Fruit fly (Drosophila melanogaster): ENCODE results near the gene CG42446.

The CG42446 gene

dm6 chr3R:16338342-16338741 is 21.6 kb downstream of the CG42446 start:
- TF ChIP-seq CG11902 (GFP tag; optimal IDR thresholded peaks at IDR 0.05) = no peak
- TF ChIP-seq Eip78C (GFP tag) = peak; percentile 54
- no peak for TF ChIP-seq vri (GFP tag; optimal IDR thresholded peaks at IDR 0.05)
- no peak for TF ChIP-seq Gug (GFP tag; IDR thresholded peaks at IDR 0.05)
- no peak for TF ChIP-seq Hr4 (GFP tag; optimal IDR thresholded peaks at IDR 0.05)
- TF ChIP-seq spab (GFP tag; optimal IDR thresholded peaks at IDR 0.05) = no peak
- peak; percentile 21 for TF ChIP-seq Eip75B (GFP tag; optimal IDR thresholded peaks at IDR 0.05)
- no peak for TF ChIP-seq achi (GFP tag; optimal IDR thresholded peaks at IDR 0.05)
- no peak for TF ChIP-seq Eip93F (GFP tag; optimal IDR thresholded peaks at IDR 0.05)
- TF ChIP-seq CG4318 (GFP tag; optimal IDR thresholded peaks at IDR 0.05) = no peak
- peak; percentile 25 for TF ChIP-seq fkh (GFP tag; optimal IDR thresholded peaks at IDR 0.05)
- no peak for TF ChIP-seq acj6 (GFP tag; optimal IDR thresholded peaks at IDR 0.05)
- TF ChIP-seq CG32006 (GFP tag; optimal IDR thresholded peaks at IDR 0.05) = no peak
- TF ChIP-seq CG1621 (tag; optimal IDR thresholded peaks at IDR 0.05) = peak; percentile 50
- peak; percentile 10 for TF ChIP-seq esn (GFP tag; optimal IDR thresholded peaks at IDR 0.05)
- no peak for TF ChIP-seq CG6808 (GFP tag; optimal IDR thresholded peaks at IDR 0.05)
- TF ChIP-seq CG34406 (GFP tag; optimal IDR thresholded peaks at IDR 0.05) = no peak
- no peak for TF ChIP-seq CG8119 (GFP tag; IDR thresholded peaks at IDR 0.05)
- TF ChIP-seq CG8632 (GFP tag; optimal IDR thresholded peaks at IDR 0.05) = no peak
- TF ChIP-seq ss (GFP tag; optimal IDR thresholded peaks at IDR 0.05) = peak in 1 of 2 experiments; percentile 56
- TF ChIP-seq fd59A (GFP tag; optimal IDR thresholded peaks at IDR 0.05) = no peak
- TF ChIP-seq CG16779 (tag; optimal IDR thresholded peaks at IDR 0.05) = no peak
- TF ChIP-seq Sox15 (GFP tag; optimal IDR thresholded peaks at IDR 0.05) = no peak
- TF ChIP-seq Sox14 (GFP tag; optimal IDR thresholded peaks at IDR 0.05) = peak; percentile 1
- TF ChIP-seq dsx (GFP tag; optimal IDR thresholded peaks at IDR 0.05; ENCODE audit: poor library complexity, severe bottlenecking) = peak; percentile 30
- TF ChIP-seq CG6276 (GFP tag; optimal IDR thresholded peaks at IDR 0.05) = no peak
- no peak for TF ChIP-seq CG11762 (GFP tag; optimal IDR thresholded peaks at IDR 0.05; ENCODE audit: insufficient read depth)
- 0 out of 3 replicates have a peak, but pooled peaks have one; percentile 21 for TF ChIP-seq CG6163 (GFP tag; IDR thresholded peaks at IDR 0.05)

dm6 chr3R:16337863-16338262 is 22.0 kb downstream of the CG42446 start:
- TF ChIP-seq Eip78C (GFP tag) = peak; percentile 48
- TF ChIP-seq spab (GFP tag; optimal IDR thresholded peaks at IDR 0.05) = no peak

dm6 chr3R:16337053-16337385 is 22.9 kb downstream of the CG42446 start:
- no peak for TF ChIP-seq Sox15 (GFP tag; optimal IDR thresholded peaks at IDR 0.05)
- peak; percentile 40 for TF ChIP-seq Gug (GFP tag; IDR thresholded peaks at IDR 0.05)
- TF ChIP-seq fkh (GFP tag; optimal IDR thresholded peaks at IDR 0.05) = no peak
- 0 out of 3 replicates have a peak, but pooled peaks have one; percentile 49 for TF ChIP-seq eg (GFP tag; IDR thresholded peaks at IDR 0.05)
- TF ChIP-seq Ets21C (GFP tag; optimal IDR thresholded peaks at IDR 0.05) = no peak
- TF ChIP-seq OdsH (GFP tag; optimal IDR thresholded peaks at IDR 0.05) = peak; percentile 66
- no peak for TF ChIP-seq CG6276 (GFP tag; optimal IDR thresholded peaks at IDR 0.05)
- TF ChIP-seq CG15336 (GFP tag; IDR thresholded peaks at IDR 0.05) = peak; percentile 59; the same call in 1 of the 2 replicates
- TF ChIP-seq CG11294 (GFP tag; IDR thresholded peaks at IDR 0.05) = no peak; the same call in 1 of the 2 replicates
- TF ChIP-seq cyc (GFP tag; optimal IDR thresholded peaks at IDR 0.05) = peak; percentile 12
- TF ChIP-seq svp (GFP tag) = peak; percentile 76
- no peak for TF ChIP-seq Eip93F (GFP tag; optimal IDR thresholded peaks at IDR 0.05)
- TF ChIP-seq Blimp-1 (GFP tag; optimal IDR thresholded peaks at IDR 0.05) = no peak
- TF ChIP-seq achi (GFP tag; optimal IDR thresholded peaks at IDR 0.05) = peak; percentile 69
- TF ChIP-seq Hr39 (GFP tag; optimal IDR thresholded peaks at IDR 0.05) = peak; percentile 31
- peak; percentile 46 for TF ChIP-seq CG3032 (tag; optimal IDR thresholded peaks at IDR 0.05)
- TF ChIP-seq CG11762 (GFP tag; optimal IDR thresholded peaks at IDR 0.05; ENCODE audit: insufficient read depth) = no peak
- peak; percentile 80 for TF ChIP-seq CG10631 (GFP tag; optimal IDR thresholded peaks at IDR 0.05)
- peak; percentile 67 for TF ChIP-seq Sox14 (GFP tag; optimal IDR thresholded peaks at IDR 0.05)
- peak; percentile 4 for TF ChIP-seq CG8632 (GFP tag; optimal IDR thresholded peaks at IDR 0.05)
- TF ChIP-seq acj6 (GFP tag; optimal IDR thresholded peaks at IDR 0.05) = peak; percentile 60
- TF ChIP-seq Smox (GFP tag; optimal IDR thresholded peaks at IDR 0.05) = peak; percentile 10
- peak; percentile 75 for TF ChIP-seq dsx (GFP tag; optimal IDR thresholded peaks at IDR 0.05; ENCODE audit: poor library complexity, severe bottlenecking)
- TF ChIP-seq CG3919 (GFP tag; optimal IDR thresholded peaks at IDR 0.05) = peak; percentile 74
- TF ChIP-seq Hr38 (GFP tag; optimal IDR thresholded peaks at IDR 0.05) = no peak
- peak; percentile 18 to 49 for TF ChIP-seq ss (GFP tag; optimal IDR thresholded peaks at IDR 0.05)
- TF ChIP-seq CG6854 (GFP tag; optimal IDR thresholded peaks at IDR 0.05) = no peak
- peak; percentile 54 for TF ChIP-seq CG6792 (GFP tag; optimal IDR thresholded peaks at IDR 0.05)
- TF ChIP-seq esn (GFP tag; optimal IDR thresholded peaks at IDR 0.05) = peak; percentile 33
- TF ChIP-seq CG4318 (GFP tag; optimal IDR thresholded peaks at IDR 0.05) = no peak
- no peak for TF ChIP-seq CG9139 (GFP tag; optimal IDR thresholded peaks at IDR 0.05)
- TF ChIP-seq Ets96B (tag; optimal IDR thresholded peaks at IDR 0.05) = peak; percentile 63
- peak; percentile 39 for TF ChIP-seq topi (GFP tag; optimal IDR thresholded peaks at IDR 0.05)
